Fruit fly (Drosophila melanogaster): Measurements from ENCODE around the gene mRpS6.

Gene mRpS6

DNA sequence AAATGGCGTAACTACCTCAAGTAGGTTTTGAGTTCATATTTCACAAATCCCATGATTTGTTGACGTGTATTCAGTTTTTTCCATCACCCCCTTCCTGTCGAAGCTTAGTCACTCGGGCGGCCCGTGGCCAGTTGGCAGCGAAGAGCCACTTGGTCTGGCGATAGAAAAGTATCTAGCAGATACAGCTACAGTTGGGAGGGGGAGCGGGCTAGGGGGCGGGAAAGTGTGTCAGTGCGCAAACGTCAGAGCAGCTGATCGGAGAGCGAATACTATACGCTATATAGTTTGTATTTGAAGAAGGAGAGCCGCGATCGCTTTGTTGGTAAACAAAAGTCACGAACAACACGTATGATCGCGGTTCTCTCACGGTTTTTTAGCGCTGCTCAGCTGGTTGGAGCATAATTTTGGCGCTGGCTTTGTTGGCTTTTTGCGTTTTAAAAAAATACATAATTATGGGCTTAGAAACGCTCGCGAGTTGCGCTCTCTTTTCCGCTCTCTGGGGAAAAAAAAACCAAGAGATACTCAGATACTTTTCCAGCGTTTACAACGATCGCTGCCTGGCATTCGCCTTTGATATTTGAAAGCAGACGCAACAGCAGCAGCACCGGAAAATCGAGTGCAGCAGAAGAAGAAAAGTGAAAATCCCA is 49.6 kb downstream of the mRpS6 start (continued):
- TF ChIP-seq CG8944 (GFP tag; optimal IDR thresholded peaks at IDR 0.05): no peak
- no peak for TF ChIP-seq CG31365 (tag; optimal IDR thresholded peaks at IDR 0.05)
- TF ChIP-seq CG1603 (tag; optimal IDR thresholded peaks at IDR 0.05): no peak
- no peak for TF ChIP-seq ham (GFP tag; IDR thresholded peaks at IDR 0.05)
- TF ChIP-seq CG12155 (GFP tag; optimal IDR thresholded peaks at IDR 0.05): no peak
- peak; percentile 38; the same call in 1 of the 2 replicates for TF ChIP-seq CG32772 (GFP tag; IDR thresholded peaks at IDR 0.05)
- TF ChIP-seq HLH54F (GFP tag; optimal IDR thresholded peaks at IDR 0.05): peak; percentile 14
- no peak for TF ChIP-seq CG2116 (GFP tag; optimal IDR thresholded peaks at IDR 0.05)
- TF ChIP-seq CG15479 (GFP tag; optimal IDR thresholded peaks at IDR 0.05): no peak
- no peak for TF ChIP-seq HLHmδ (GFP tag; optimal IDR thresholded peaks at IDR 0.05)
- TF ChIP-seq B-H1 (GFP tag; IDR thresholded peaks at IDR 0.05): no peak
- no peak for TF ChIP-seq Bteb2 (GFP tag; optimal IDR thresholded peaks at IDR 0.05)
- 0 out of 3 replicates have a peak, but pooled peaks have one; percentile 29 for TF ChIP-seq CG2199 (GFP tag; IDR thresholded peaks at IDR 0.05)
- no peak for TF ChIP-seq phol (tag; optimal IDR thresholded peaks at IDR 0.05)
- no peak for TF ChIP-seq CG16813 (GFP tag; IDR thresholded peaks at IDR 0.05; ENCODE audit: partially characterized antibody)
- TF ChIP-seq CG4617 (GFP tag; optimal IDR thresholded peaks at IDR 0.05; ENCODE audit: borderline replicate concordance): no peak
- peak; percentile 50 for TF ChIP-seq CG32532 (GFP tag; IDR thresholded peaks at IDR 0.05)
- TF ChIP-seq ftz-f1 (GFP tag; optimal IDR thresholded peaks at IDR 0.05): peak; percentile 50
- no peak for TF ChIP-seq trem (tag; optimal IDR thresholded peaks at IDR 0.05)
- peak; percentile 99 for TF ChIP-seq CG7987 (GFP tag; optimal IDR thresholded peaks at IDR 0.05)
- TF ChIP-seq usp (GFP tag; optimal IDR thresholded peaks at IDR 0.05): no peak
- 0 out of 3 replicates have a peak, but pooled peaks have one; percentile 46 for TF ChIP-seq CG6175 (GFP tag; IDR thresholded peaks at IDR 0.05)
- peak; percentile 45; the same call in 2 of the 3 replicates for TF ChIP-seq CG34224 (GFP tag; IDR thresholded peaks at IDR 0.05; ENCODE audit: partially characterized antibody)
- TF ChIP-seq CG34422 (GFP tag; IDR thresholded peaks at IDR 0.05): peak; percentile 48; the same call in 1 of the 3 replicates
- TF ChIP-seq Deaf1 (tag; optimal IDR thresholded peaks at IDR 0.05): peak; percentile 47
- no peak for TF ChIP-seq Myb (GFP tag; optimal IDR thresholded peaks at IDR 0.05)
- TF ChIP-seq CG4328 (GFP tag; optimal IDR thresholded peaks at IDR 0.05): no peak
- TF ChIP-seq Mes4 (GFP tag; optimal IDR thresholded peaks at IDR 0.05): no peak
- TF ChIP-seq lov (optimal IDR thresholded peaks at IDR 0.05): no peak
- peak; percentile 10; the same call in 1 of the 3 replicates for TF ChIP-seq lov (GFP tag; IDR thresholded peaks at IDR 0.05)
- TF ChIP-seq CG14860 (GFP tag; IDR thresholded peaks at IDR 0.05; ENCODE audit: partially characterized antibody): no peak
- peak; percentile 21 for TF ChIP-seq CG13296 (GFP tag; optimal IDR thresholded peaks at IDR 0.05)
- TF ChIP-seq Sin3A (optimal IDR thresholded peaks at IDR 0.05): no peak
- TF ChIP-seq Spps (tag; optimal IDR thresholded peaks at IDR 0.05): no peak
- TF ChIP-seq Trl (optimal IDR thresholded peaks at IDR 0.05): peak; percentile 65 to 93
- no peak for TF ChIP-seq Trl (GFP tag; optimal IDR thresholded peaks at IDR 0.05)
- peak; percentile 47; the same call in 1 of the 2 replicates for TF ChIP-seq CG14014 (GFP tag; IDR thresholded peaks at IDR 0.05)
- peak; percentile 37; the same call in 1 of the 2 replicates for TF ChIP-seq Ada2b (GFP tag; IDR thresholded peaks at IDR 0.05)
- peak; percentile 46 for TF ChIP-seq CrebB (tag; optimal IDR thresholded peaks at IDR 0.05)
- TF ChIP-seq HmgZ (tag; optimal IDR thresholded peaks at IDR 0.05): peak; percentile 45
- TF ChIP-seq nmo (GFP tag; optimal IDR thresholded peaks at IDR 0.05): no peak
- no peak for TF ChIP-seq btn (GFP tag; optimal IDR thresholded peaks at IDR 0.05)
- TF ChIP-seq tin (GFP tag; optimal IDR thresholded peaks at IDR 0.05): no peak
